Fruit fly (Drosophila melanogaster): ENCODE data around the gene CG12479.

The CG12479 gene

dm6 chrX:14151906-14152305 lies at the start of gene CG12479:
Gene CG12479, minus strand, starts transcription at chrX:14152006.
- no peak for TF ChIP-seq pan (optimal IDR thresholded peaks at IDR 0.05)
- no peak for TF ChIP-seq OdsH (GFP tag; optimal IDR thresholded peaks at IDR 0.05)
- TF ChIP-seq Dfd (GFP tag; optimal IDR thresholded peaks at IDR 0.05): no peak
- no peak for TF ChIP-seq h (GFP tag; optimal IDR thresholded peaks at IDR 0.05)
- no peak for TF ChIP-seq woc (GFP tag; optimal IDR thresholded peaks at IDR 0.05)
- no peak for TF ChIP-seq Mio (GFP tag; optimal IDR thresholded peaks at IDR 0.05)
- TF ChIP-seq usp (GFP tag; optimal IDR thresholded peaks at IDR 0.05): no peak
- no peak for TF ChIP-seq GATAd (GFP tag; optimal IDR thresholded peaks at IDR 0.05)
- TF ChIP-seq ey (GFP tag; optimal IDR thresholded peaks at IDR 0.05): no peak
- TF ChIP-seq lola (GFP tag; optimal IDR thresholded peaks at IDR 0.05): no peak
- no peak for TF ChIP-seq jim (GFP tag; optimal IDR thresholded peaks at IDR 0.05)
- no peak for TF ChIP-seq HLH106 (tag; optimal IDR thresholded peaks at IDR 0.05)
- TF ChIP-seq CrebA (GFP tag; optimal IDR thresholded peaks at IDR 0.05; ENCODE audit: borderline replicate concordance): no peak

dm6 chrX:14201178-14201577 lies 49.4 kb upstream of the CG12479 start, which contains the start of gene Prp16:
Gene Prp16, plus strand, starts transcription at chrX:14201362.
- no peak for TF ChIP-seq usp (GFP tag; optimal IDR thresholded peaks at IDR 0.05)
- no peak for TF ChIP-seq sage (GFP tag; optimal IDR thresholded peaks at IDR 0.05)
- no peak for TF ChIP-seq h (GFP tag; optimal IDR thresholded peaks at IDR 0.05)
- no peak for TF ChIP-seq Vsx2 (GFP tag; optimal IDR thresholded peaks at IDR 0.05; ENCODE audit: partially characterized antibody)
- no peak for TF ChIP-seq Hr83 (GFP tag; optimal IDR thresholded peaks at IDR 0.05; ENCODE audit: poor library complexity, severe bottlenecking)
- no peak for TF ChIP-seq sv (GFP tag; optimal IDR thresholded peaks at IDR 0.05)

- TF ChIP-seq Vsx2 (GFP tag; optimal IDR thresholded peaks at IDR 0.05; ENCODE audit: partially characterized antibody) (peak; percentile 96), brk (GFP tag; optimal IDR thresholded peaks at IDR 0.05) (no peak), Dif (GFP tag; optimal IDR thresholded peaks at IDR 0.05; ENCODE audit: partially characterized antibody) (peak; percentile 88)
Observed at dm6 chrX:14199967-14200531, 48.2 kb upstream of the CG12479 start, which contains the start of gene CG11590. Gene CG11590, plus strand, starts transcription at chrX:14200178.

dm6 chrX:14193013-14193412 lies 41.2 kb upstream of the CG12479 start, which contains the start of gene yl:
Gene yl, plus strand, starts transcription at chrX:14193214.
- TF ChIP-seq lola (GFP tag; optimal IDR thresholded peaks at IDR 0.05) (no peak), rgr (GFP tag; optimal IDR thresholded peaks at IDR 0.05) (no peak), Jra (GFP tag; optimal IDR thresholded peaks at IDR 0.05) (no peak), HLH106 (tag; optimal IDR thresholded peaks at IDR 0.05) (no peak), fru (GFP tag; optimal IDR thresholded peaks at IDR 0.05) (no peak), Vsx2 (GFP tag; optimal IDR thresholded peaks at IDR 0.05; ENCODE audit: partially characterized antibody) (no peak), Abd-B (GFP tag; optimal IDR thresholded peaks at IDR 0.05) (no peak), dl (GFP tag; optimal IDR thresholded peaks at IDR 0.05; ENCODE audit: insufficient read depth in 1 of 2, partially characterized antibody in 2 of 2) (no peak), Hr83 (GFP tag; optimal IDR thresholded peaks at IDR 0.05; ENCODE audit: poor library complexity, severe bottlenecking) (no peak), dsf (GFP tag; optimal IDR thresholded peaks at IDR 0.05; ENCODE audit: borderline replicate concordance) (no peak), br (GFP tag; optimal IDR thresholded peaks at IDR 0.05) (no peak)

- TF ChIP-seq rgr (GFP tag; optimal IDR thresholded peaks at IDR 0.05) (no peak), Hr78 (GFP tag; optimal IDR thresholded peaks at IDR 0.05) (no peak), br (GFP tag; optimal IDR thresholded peaks at IDR 0.05) (no peak), psq (GFP tag; optimal IDR thresholded peaks at IDR 0.05) (no peak), CG32264 (GFP tag; optimal IDR thresholded peaks at IDR 0.05) (no peak), HLH106 (tag; optimal IDR thresholded peaks at IDR 0.05) (no peak), Mio (GFP tag; optimal IDR thresholded peaks at IDR 0.05) (no peak), dsf (GFP tag; optimal IDR thresholded peaks at IDR 0.05; ENCODE audit: borderline replicate concordance) (no peak), brk (GFP tag; optimal IDR thresholded peaks at IDR 0.05) (no peak), Myc (optimal IDR thresholded peaks at IDR 0.05) (no peak), Dif (GFP tag; optimal IDR thresholded peaks at IDR 0.05; ENCODE audit: partially characterized antibody) (no peak)
Observed at dm6 chrX:14191918-14192317, 40.1 kb upstream of the CG12479 start, which contains the start of gene CG13403. Gene CG13403, minus strand, starts transcription at chrX:14192018.
